Worm (Caenorhabditis elegans) whole organism, L2 larva: ENCODE data around the gene popl-1.
A peak's percentile ranks its signal among the peaks of the same experiment; 100 is the strongest.

ENCODE experiments used
- F13H6.1 ChIP-seq: sonication (generic microtip); optimal IDR thresholded peaks from 2 replicates; lab custom pipeline; 2016; ENCODE audit warnings: missing genetic modification characterization, missing compliant biosample characterization
- Y55F3AM.14 ChIP-seq: fragments of 200-800 bp; sonication (Bioruptor generic); optimal IDR thresholded peaks from 2 replicates; lab custom pipeline; 2018; ENCODE audit warnings: mild to moderate bottlenecking, missing genetic modification characterization, missing compliant biosample characterization
- ZK546.5 ChIP-seq: sonication (generic microtip); optimal IDR thresholded peaks from 2 replicates; lab custom pipeline; 2017; ENCODE audit warnings: missing biosample characterization, missing genetic modification characterization
- alr-1 ChIP-seq: fragments of 150-350 bp; optimal IDR thresholded peaks from 2 replicates; lab custom pipeline; 2014; ENCODE audit warnings: missing biosample characterization, missing genetic modification characterization
- aly-2 ChIP-seq: fragments of 150-350 bp; optimal IDR thresholded peaks from 2 replicates; lab custom pipeline; 2014; ENCODE audit warnings: missing biosample characterization, missing genetic modification characterization
- blmp-1 ChIP-seq: sonication (generic microtip); optimal IDR thresholded peaks from 2 replicates; lab custom pipeline; 2017; ENCODE audit warnings: missing genetic modification characterization, mild to moderate bottlenecking, missing compliant biosample characterization, antibody characterized with exemption, moderate library complexity; ENCODE audit not compliant: insufficient read depth
- crh-2 ChIP-seq: sonication (generic microtip); optimal IDR thresholded peaks from 2 replicates; lab custom pipeline; 2017; ENCODE audit warnings: missing biosample characterization, missing genetic modification characterization
- egl-27 ChIP-seq: sonication (generic microtip); optimal IDR thresholded peaks from 3 replicates; lab custom pipeline; 2017; ENCODE audit warnings: missing biosample characterization, missing genetic modification reagents, missing genetic modification characterization
- elt-3 ChIP-seq: sonication (generic microtip); optimal IDR thresholded peaks from 2 replicates; lab custom pipeline; 2017; ENCODE audit warnings: missing biosample characterization, missing genetic modification characterization
- fos-1 ChIP-seq: fragments of 150-350 bp; optimal IDR thresholded peaks from 2 replicates; lab custom pipeline; 2014; ENCODE audit warnings: missing biosample characterization, missing genetic modification characterization
- gmeb-1 ChIP-seq: fragments of 150-350 bp; optimal IDR thresholded peaks from 2 replicates; lab custom pipeline; 2014; ENCODE audit warnings: missing biosample characterization, missing genetic modification characterization
- lin-13 ChIP-seq: fragments of 150-350 bp; optimal IDR thresholded peaks from 2 replicates; lab custom pipeline; 2014; ENCODE audit warnings: missing biosample characterization, missing genetic modification reagents, missing genetic modification characterization
- lin-39 ChIP-seq: fragments of 150-350 bp; optimal IDR thresholded peaks from 2 replicates; lab custom pipeline; 2014; ENCODE audit warnings: missing biosample characterization, missing genetic modification reagents, missing genetic modification characterization
- lsy-2 ChIP-seq, 2 experiments: fragments of 150-350 bp in 1 of 2; sonication (generic microtip) in 1 of 2; optimal IDR thresholded peaks; 2 replicates each; lab custom pipeline; 2014 to 2017; ENCODE audit warnings: missing biosample characterization in 2 of 2, missing genetic modification characterization in 2 of 2
- mab-5 ChIP-seq: fragments of 150-350 bp; optimal IDR thresholded peaks from 2 replicates; lab custom pipeline; 2014; ENCODE audit warnings: missing biosample characterization, missing genetic modification characterization
- mdl-1 ChIP-seq, 2 experiments: fragments of 150-350 bp in 1 of 2; sonication (generic microtip) in 1 of 2; optimal IDR thresholded peaks; 2 replicates each; lab custom pipeline; 2017; ENCODE audit warnings: missing biosample characterization in 2 of 2, missing genetic modification characterization in 2 of 2
- nhr-10 ChIP-seq: sonication (generic microtip); optimal IDR thresholded peaks from 2 replicates; lab custom pipeline; 2017; ENCODE audit warnings: missing biosample characterization, missing genetic modification characterization
- nhr-11 ChIP-seq: fragments of 150-350 bp; optimal IDR thresholded peaks from 2 replicates; lab custom pipeline; 2014; ENCODE audit warnings: missing biosample characterization, missing genetic modification characterization
- nhr-12 ChIP-seq: fragments of 150-350 bp; optimal IDR thresholded peaks from 2 replicates; lab custom pipeline; 2014; ENCODE audit warnings: missing biosample characterization, missing genetic modification characterization
- nhr-21 ChIP-seq: fragments of 150-350 bp; optimal IDR thresholded peaks from 2 replicates; lab custom pipeline; 2014; ENCODE audit warnings: missing biosample characterization, missing genetic modification characterization
- nhr-23 ChIP-seq: fragments of 150-350 bp; optimal IDR thresholded peaks from 2 replicates; lab custom pipeline; 2014; ENCODE audit warnings: missing biosample characterization, missing genetic modification reagents, missing genetic modification characterization
- nhr-237 ChIP-seq: fragments of 150-350 bp; optimal IDR thresholded peaks from 2 replicates; lab custom pipeline; 2014; ENCODE audit warnings: missing biosample characterization, missing genetic modification characterization
- nhr-25 ChIP-seq: fragments of 150-350 bp; sonication (generic microtip); optimal IDR thresholded peaks from 3 replicates; lab custom pipeline; 2014; ENCODE audit warnings: missing biosample characterization, missing genetic modification characterization
- nhr-6 ChIP-seq: fragments of 150-350 bp; optimal IDR thresholded peaks from 2 replicates; lab custom pipeline; 2014; ENCODE audit warnings: missing biosample characterization, missing genetic modification characterization
- nhr-77 ChIP-seq: fragments of 150-350 bp; optimal IDR thresholded peaks from 2 replicates; lab custom pipeline; 2014; ENCODE audit warnings: missing biosample characterization, missing genetic modification characterization
- skn-1 ChIP-seq: sonication (generic microtip); optimal IDR thresholded peaks from 2 replicates; lab custom pipeline; 2017; ENCODE audit warnings: missing biosample characterization, missing genetic modification characterization
- sma-3 ChIP-seq: sonication (generic microtip); optimal IDR thresholded peaks from 2 replicates; lab custom pipeline; 2016; ENCODE audit warnings: missing genetic modification reagents, missing genetic modification characterization, missing compliant biosample characterization
- sma-9 ChIP-seq, 2 experiments: fragments of 150-350 bp in 1 of 2; sonication (generic microtip) in 1 of 2; optimal IDR thresholded peaks; 2 replicates each; lab custom pipeline; 2014 to 2016; ENCODE audit warnings: missing genetic modification characterization in 2 of 2, mild to moderate bottlenecking in 1 of 2, missing biosample characterization in 1 of 2, missing compliant biosample characterization in 1 of 2, missing genetic modification reagents in 1 of 2, moderate library complexity in 1 of 2
- unc-39 ChIP-seq: fragments of 150-350 bp; optimal IDR thresholded peaks from 2 replicates; lab custom pipeline; 2014; ENCODE audit warnings: missing biosample characterization, missing genetic modification characterization
- unc-55 ChIP-seq: fragments of 150-350 bp; sonication (generic microtip); optimal IDR thresholded peaks from 3 replicates; lab custom pipeline; 2014; ENCODE audit warnings: missing biosample characterization, missing genetic modification reagents, missing genetic modification characterization
- unc-62 ChIP-seq: fragments of 150-350 bp; optimal IDR thresholded peaks from 2 replicates; lab custom pipeline; 2014; ENCODE audit warnings: missing biosample characterization, missing genetic modification reagents, missing genetic modification characterization
- ztf-1 ChIP-seq: fragments of 200-800 bp; sonication (Bioruptor generic); conservative IDR thresholded peaks from 2 replicates; pipeline ENCODE4 v1.3.6; 2022; ENCODE audit warnings: missing genetic modification characterization, missing compliant biosample characterization

The popl-1 gene

DNA sequence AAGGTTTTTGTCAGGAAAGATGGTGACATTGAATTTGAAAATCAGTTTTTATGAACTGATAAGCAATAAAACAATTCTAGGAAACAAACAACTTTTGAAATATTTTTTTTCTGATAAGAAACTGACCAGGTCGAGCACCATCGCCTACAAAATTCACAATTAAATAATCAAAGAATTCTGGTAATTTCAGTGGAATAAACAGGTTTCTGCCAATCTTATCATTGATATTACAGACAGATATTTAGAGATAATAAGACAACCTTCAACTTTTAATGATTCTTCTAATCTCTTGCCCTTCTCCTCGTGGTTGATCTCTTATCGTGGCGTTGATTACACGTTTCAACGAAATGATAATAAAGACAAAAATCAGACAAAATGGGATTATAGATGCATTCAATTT is 34.4 kb downstream of the popl-1 start (continued):
- TF ChIP-seq nhr-25 (peak; percentile 73), nhr-12 (tag; lab: Kevin White, UChicago) (no peak), elt-3 (tag; lab: Kevin White, UChicago) (no peak), sma-3 (peak; percentile 38), mab-5 (tag; lab: Kevin White, UChicago) (no peak), alr-1 (tag; lab: Kevin White, UChicago) (no peak), nhr-237 (tag; lab: Kevin White, UChicago) (no peak), unc-62 (GFP tag; lab: Kevin White, UChicago) (no peak), nhr-77 (tag; lab: Kevin White, UChicago) (no peak), Y55F3AM.14 (no peak), nhr-23 (no peak), nhr-11 (tag; lab: Kevin White, UChicago) (no peak), aly-2 (tag; lab: Kevin White, UChicago) (no peak), egl-27 (tag; lab: Kevin White, UChicago) (peak; percentile 31), gmeb-1 (peak; percentile 14), nhr-21 (tag; lab: Kevin White, UChicago) (peak; percentile 68), lin-39 (tag; lab: Kevin White, UChicago) (no peak), ztf-1 (GFP tag; lab: Robert Waterston, UW) (no peak), ZK546.5 (no peak), nhr-6 (tag; lab: Kevin White, UChicago) (no peak), unc-39 (tag; lab: Kevin White, UChicago) (no peak)

ce11 chrIII:6395706-6396232 is 35.0 kb downstream of the popl-1 start, which contains the start of gene oatr-1:
Gene oatr-1 (minus strand): TSS chrIII:6396182.
- TF ChIP-seq ZK546.5 (no peak), alr-1 (tag; lab: Kevin White, UChicago) (no peak), elt-3 (tag; lab: Kevin White, UChicago) (no peak), lin-13 (GFP tag; lab: Kevin White, UChicago) (no peak), crh-2 (peak; percentile 81), sma-9 (GFP tag; optimal IDR thresholded peaks at IDR 0.05; lab: Kevin White, UChicago) (peak; percentile 64), sma-9 (tag; optimal IDR thresholded peaks at IDR 0.05; lab: Kevin White, UChicago) (no peak), mab-5 (tag; lab: Kevin White, UChicago) (no peak), fos-1 (tag; lab: Kevin White, UChicago) (peak; percentile 7), nhr-11 (tag; lab: Kevin White, UChicago) (no peak), mdl-1 (tag; optimal IDR thresholded peaks at IDR 0.05; lab: Kevin White, UChicago) (peak in 1 of 2 experiments; percentile 2)

- TF ChIP-seq F13H6.1, result no peak
- TF ChIP-seq sma-9 (GFP tag; optimal IDR thresholded peaks at IDR 0.05; lab: Kevin White, UChicago), result no peak
- TF ChIP-seq sma-9 (tag; optimal IDR thresholded peaks at IDR 0.05; lab: Kevin White, UChicago), result no peak
- TF ChIP-seq, all 48 proteins: peak for 0
Observed at ce11 chrIII:6390644-6391043, 40.1 kb downstream of the popl-1 start, which contains the start of gene smrc-1. Gene smrc-1 (plus strand): TSS chrIII:6390944.

DNA sequence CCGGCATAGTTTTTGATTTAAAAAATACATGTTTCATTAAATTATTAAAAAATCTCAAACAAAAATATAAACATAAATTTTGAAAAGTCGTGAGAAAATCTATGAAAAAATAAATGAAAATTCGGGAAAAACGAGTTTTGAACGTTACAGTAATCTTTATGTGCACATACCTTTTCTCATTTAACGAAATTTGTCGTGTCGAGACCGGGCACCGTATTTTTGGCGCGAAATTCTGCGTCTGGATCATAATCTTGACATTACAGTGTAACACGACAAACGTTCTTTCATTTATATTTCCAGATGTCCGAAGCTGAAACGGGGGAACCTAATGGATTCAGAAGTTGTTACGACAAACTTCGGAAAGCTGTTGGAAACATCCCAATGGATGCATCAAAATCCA is 41.2 kb downstream of the popl-1 start, which contains the start of gene C16A3.2:
Gene C16A3.2, plus strand, starts transcription at position 301 of the 400 bp plus-strand sequence.
- TF ChIP-seq unc-62 (GFP tag; lab: Kevin White, UChicago) (no peak), nhr-10 (tag; lab: Kevin White, UChicago) (no peak), alr-1 (tag; lab: Kevin White, UChicago) (no peak)

- TF ChIP-seq crh-2, result peak; percentile 5
- no peak for TF ChIP-seq blmp-1 (tag; lab: Kevin White, UChicago)
- TF ChIP-seq fos-1 (tag; lab: Kevin White, UChicago), result peak; percentile 6
- TF ChIP-seq lsy-2 (tag; optimal IDR thresholded peaks at IDR 0.05; lab: Kevin White, UChicago), result peak; percentile 85 to 97
- no peak for TF ChIP-seq skn-1 (tag; lab: Kevin White, UChicago)
- peak; percentile 51 for TF ChIP-seq unc-55 (GFP tag; lab: Kevin White, UChicago)
- peak; percentile 21 for TF ChIP-seq nhr-21 (tag; lab: Kevin White, UChicago)
- TF ChIP-seq unc-62 (GFP tag; lab: Kevin White, UChicago), result no peak
Observed at ce11 chrIII:6382987-6383602, 47.6 kb downstream of the popl-1 start, which contains the start of gene let-716. Gene let-716 (plus strand): TSS chrIII:6383552.
